Worm (Caenorhabditis elegans) whole organism, late embryonic: ENCODE measurements around the gene aos-1.
A peak's percentile ranks its signal among the peaks of the same experiment; 100 is the strongest.

ENCODE experiments used
- C38D4.7 ChIP-seq: fragments of 200-800 bp; sonication (Bioruptor generic); optimal IDR thresholded peaks from 2 replicates; lab custom pipeline; 2018; ENCODE audit warnings: mild to moderate bottlenecking, missing genetic modification characterization, moderate library complexity, missing compliant biosample characterization
- F13H6.1 ChIP-seq: sonication (generic microtip); optimal IDR thresholded peaks from 2 replicates; lab custom pipeline; 2016; ENCODE audit warnings: missing genetic modification characterization, missing compliant biosample characterization
- T23F11.4 ChIP-seq: fragments of 200-800 bp; sonication (Bioruptor generic); optimal IDR thresholded peaks from 2 replicates; lab custom pipeline; 2018; ENCODE audit warnings: mild to moderate bottlenecking, missing genetic modification characterization, missing compliant biosample characterization
- ama-1 ChIP-seq: fragments of 150-350 bp; optimal IDR thresholded peaks from 2 replicates; lab custom pipeline; 2014
- ceh-14 ChIP-seq: sonication (generic microtip); optimal IDR thresholded peaks from 2 replicates; lab custom pipeline; 2016; ENCODE audit warnings: missing genotype, missing genetic modification characterization, missing compliant biosample characterization
- ceh-19 ChIP-seq: fragments of 200-800 bp; sonication (Bioruptor generic); optimal IDR thresholded peaks from 2 replicates; lab custom pipeline; 2018; ENCODE audit warnings: mild to moderate bottlenecking, missing genetic modification characterization, missing compliant biosample characterization
- ceh-2 ChIP-seq: sonication (generic microtip); optimal IDR thresholded peaks from 2 replicates; lab custom pipeline; 2016; ENCODE audit warnings: missing genotype, missing genetic modification characterization, missing compliant biosample characterization
- ceh-45 ChIP-seq: fragments of 200-800 bp; sonication (Bioruptor generic); IDR thresholded peaks from 2 replicates; pipeline ENCODE4 v1.3.6; 2022; ENCODE audit warnings: missing genetic modification reagents, missing genetic modification characterization, missing compliant biosample characterization
- ceh-6 ChIP-seq: fragments of 200-800 bp; sonication (Bioruptor generic); optimal IDR thresholded peaks from 2 replicates; lab custom pipeline; 2018; ENCODE audit warnings: mild to moderate bottlenecking, missing genetic modification characterization, missing compliant biosample characterization
- ceh-9 ChIP-seq: sonication (generic microtip); optimal IDR thresholded peaks from 2 replicates; lab custom pipeline; 2016; ENCODE audit warnings: mild to moderate bottlenecking, missing genetic modification characterization, inconsistent platforms, missing compliant biosample characterization
- che-1 ChIP-seq: sonication (generic microtip); optimal IDR thresholded peaks from 2 replicates; lab custom pipeline; 2016; ENCODE audit warnings: mild to moderate bottlenecking, missing genetic modification characterization, missing compliant biosample characterization
- dve-1 ChIP-seq: sonication (generic microtip); optimal IDR thresholded peaks from 2 replicates; lab custom pipeline; 2017; ENCODE audit warnings: antibody characterized with exemption, mild to moderate bottlenecking, missing genetic modification characterization, missing compliant biosample characterization
- elt-2 ChIP-seq: sonication (generic microtip); optimal IDR thresholded peaks from 2 replicates; lab custom pipeline; 2016; ENCODE audit warnings: missing genetic modification reagents, missing genetic modification characterization, missing compliant biosample characterization
- fax-1 ChIP-seq: sonication (generic microtip); optimal IDR thresholded peaks from 2 replicates; lab custom pipeline; 2016; ENCODE audit warnings: missing genotype, missing genetic modification characterization, missing compliant biosample characterization
- fkh-10 ChIP-seq: fragments of 150-350 bp; optimal IDR thresholded peaks from 2 replicates; lab custom pipeline; 2014; ENCODE audit warnings: missing biosample characterization, missing genetic modification reagents, missing genetic modification characterization
- hlh-15 ChIP-seq: sonication (generic microtip); optimal IDR thresholded peaks from 2 replicates; lab custom pipeline; 2016; ENCODE audit warnings: missing genetic modification characterization, missing compliant biosample characterization
- hlh-30 ChIP-seq: sonication (generic microtip); optimal IDR thresholded peaks from 2 replicates; lab custom pipeline; 2017; ENCODE audit warnings: antibody characterized with exemption, missing genetic modification characterization, missing compliant biosample characterization; ENCODE audit not compliant: insufficient read depth
- hlh-6 ChIP-seq: sonication (generic microtip); optimal IDR thresholded peaks from 2 replicates; lab custom pipeline; 2016; ENCODE audit warnings: missing genotype, missing genetic modification characterization, missing compliant biosample characterization
- hlh-8 ChIP-seq: sonication (generic microtip); optimal IDR thresholded peaks from 2 replicates; lab custom pipeline; 2016; ENCODE audit warnings: missing genotype, missing genetic modification characterization, missing compliant biosample characterization
- madf-2 ChIP-seq: sonication (generic microtip); optimal IDR thresholded peaks from 2 replicates; lab custom pipeline; 2017; ENCODE audit warnings: missing genetic modification characterization, missing compliant biosample characterization
- mec-3 ChIP-seq: sonication (generic microtip); optimal IDR thresholded peaks from 2 replicates; lab custom pipeline; 2016; ENCODE audit warnings: borderline replicate concordance, missing genetic modification characterization, missing compliant biosample characterization
- nfya-1 ChIP-seq: sonication (generic microtip); optimal IDR thresholded peaks from 2 replicates; lab custom pipeline; 2017; ENCODE audit warnings: missing genetic modification characterization, mild to moderate bottlenecking, missing compliant biosample characterization, antibody characterized with exemption, moderate library complexity
- odd-2 ChIP-seq: sonication (generic microtip); optimal IDR thresholded peaks from 2 replicates; lab custom pipeline; 2017; ENCODE audit warnings: antibody characterized with exemption, mild to moderate bottlenecking, missing genetic modification characterization, missing compliant biosample characterization
- pag-3 ChIP-seq: sonication (generic microtip); optimal IDR thresholded peaks from 2 replicates; lab custom pipeline; 2016; ENCODE audit warnings: missing compliant biosample characterization, missing genetic modification characterization, borderline replicate concordance
- pat-9 ChIP-seq: fragments of 200-800 bp; sonication (Bioruptor generic); optimal IDR thresholded peaks from 2 replicates; lab custom pipeline; 2018; ENCODE audit warnings: mild to moderate bottlenecking, missing genetic modification characterization, moderate library complexity, missing compliant biosample characterization
- pax-1 ChIP-seq: fragments of 150-350 bp; optimal IDR thresholded peaks from 2 replicates; lab custom pipeline; 2014; ENCODE audit warnings: missing biosample characterization, missing genetic modification characterization
- pha-2 ChIP-seq: sonication (generic microtip); optimal IDR thresholded peaks from 2 replicates; lab custom pipeline; 2017; ENCODE audit warnings: mild to moderate bottlenecking, missing genetic modification characterization, missing compliant biosample characterization
- pqm-1 ChIP-seq: sonication (generic microtip); optimal IDR thresholded peaks from 2 replicates; lab custom pipeline; 2016; ENCODE audit warnings: missing genetic modification characterization, missing compliant biosample characterization
- ref-2 ChIP-seq: sonication (generic microtip); optimal IDR thresholded peaks from 2 replicates; lab custom pipeline; 2016; ENCODE audit warnings: missing genetic modification characterization, missing compliant biosample characterization
- syd-9 ChIP-seq: sonication (generic microtip); optimal IDR thresholded peaks from 2 replicates; lab custom pipeline; 2016; ENCODE audit warnings: mild to moderate bottlenecking, missing genetic modification characterization, moderate library complexity, missing compliant biosample characterization
- tbx-2 ChIP-seq: sonication (generic microtip); optimal IDR thresholded peaks from 2 replicates; lab custom pipeline; 2016; ENCODE audit warnings: missing genetic modification characterization, missing compliant biosample characterization
- ttx-3 ChIP-seq: sonication (generic microtip); optimal IDR thresholded peaks from 2 replicates; lab custom pipeline; 2016; ENCODE audit warnings: missing genetic modification reagents, missing genetic modification characterization, missing compliant biosample characterization
- unc-42 ChIP-seq: sonication (generic microtip); optimal IDR thresholded peaks from 2 replicates; lab custom pipeline; 2016; ENCODE audit warnings: missing genotype, missing genetic modification characterization, missing compliant biosample characterization
- unc-55 ChIP-seq: sonication (generic microtip); optimal IDR thresholded peaks from 2 replicates; lab custom pipeline; 2017; ENCODE audit warnings: missing biosample characterization, missing genetic modification reagents, missing genetic modification characterization

aos-1 gene

ce11 chrV:10134077-10134693, 4.1 kb upstream of the aos-1 start, which contains the start of the genes C08B6.18, wdr-20 and C08B6.8:
Gene C08B6.18, minus strand, starts transcription at chrV:10134127.
Gene wdr-20, minus strand, starts transcription at chrV:10134158.
Gene C08B6.8, plus strand, starts transcription at chrV:10134643.
- TF ChIP-seq unc-42 (tag; lab: Kevin White, UChicago) (peak; percentile 4), ceh-45 (GFP tag; lab: Robert Waterston, UW) (no peak)

- no peak for TF ChIP-seq hlh-8 (tag; lab: Kevin White, UChicago)
- TF ChIP-seq fax-1 (tag; lab: Kevin White, UChicago): no peak
- TF ChIP-seq ama-1 (lab: Kevin White, UChicago): no peak
- no peak for TF ChIP-seq unc-55 (GFP tag; lab: Kevin White, UChicago)
- TF ChIP-seq pqm-1: no peak
- no peak for TF ChIP-seq mec-3 (tag; lab: Kevin White, UChicago)
- TF ChIP-seq ref-2 (tag; lab: Kevin White, UChicago): no peak
- TF ChIP-seq F13H6.1: no peak
- no peak for TF ChIP-seq tbx-2 (tag; lab: Kevin White, UChicago)
- TF ChIP-seq dve-1 (tag; lab: Kevin White, UChicago): no peak
- no peak for TF ChIP-seq che-1 (tag; lab: Kevin White, UChicago)
- no peak for TF ChIP-seq odd-2 (tag; lab: Kevin White, UChicago)
- TF ChIP-seq ttx-3: no peak
- no peak for TF ChIP-seq ceh-19 (GFP tag; lab: Kevin White, UChicago)
- TF ChIP-seq pax-1: no peak
- TF ChIP-seq madf-2: no peak
These were observed 3.2 kb upstream of the aos-1 start for ce11 chrV:10133277-10133676.

- TF ChIP-seq elt-2 (tag; lab: Kevin White, UChicago) (peak; percentile 81), pat-9 (tag; lab: Kevin White, UChicago) (no peak)
- TF ChIP-seq, all 69 proteins: peak for 1
These were observed 5.1 kb downstream of the aos-1 start, which contains the start of gene C08B6.10 for ce11 chrV:10124799-10125548. Gene C08B6.10, plus strand, starts transcription at chrV:10125498.

ce11 chrV:10123324-10123723, 6.8 kb downstream of the aos-1 start, which contains the start of gene C08B6.6:
Gene C08B6.6, plus strand, starts transcription at chrV:10123624.
- no peak for TF ChIP-seq ceh-45 (GFP tag; lab: Robert Waterston, UW)
- no peak for TF ChIP-seq nfya-1 (tag; lab: Kevin White, UChicago)
- TF ChIP-seq ceh-9: no peak
- TF ChIP-seq hlh-6: no peak
- no peak for TF ChIP-seq ceh-14
- TF ChIP-seq C38D4.7 (GFP tag; lab: Kevin White, UChicago): no peak
- no peak for TF ChIP-seq ref-2 (tag; lab: Kevin White, UChicago)
- no peak for TF ChIP-seq hlh-30 (tag; lab: Kevin White, UChicago)
- TF ChIP-seq T23F11.4 (GFP tag; lab: Kevin White, UChicago): no peak
- TF ChIP-seq dve-1 (tag; lab: Kevin White, UChicago): no peak
- no peak for TF ChIP-seq fkh-10 (GFP tag; lab: Kevin White, UChicago)
- no peak for TF ChIP-seq pag-3 (tag; lab: Kevin White, UChicago)
- TF ChIP-seq syd-9 (tag; lab: Kevin White, UChicago): no peak
- no peak for TF ChIP-seq pax-1
- no peak for TF ChIP-seq ceh-6 (GFP tag; lab: Kevin White, UChicago)
- no peak for TF ChIP-seq pha-2 (tag; lab: Kevin White, UChicago)
- no peak for TF ChIP-seq fax-1 (tag; lab: Kevin White, UChicago)
- TF ChIP-seq ceh-2: no peak
- no peak for TF ChIP-seq hlh-15 (tag; lab: Kevin White, UChicago)
- TF ChIP-seq madf-2: no peak
